Fruit fly (Drosophila melanogaster): ENCODE data around the gene CG3088.

dm6 chr3L:9629093-9629492 is 28.0 kb upstream of the CG3088 start, which contains the start of gene Or67b:
- TF ChIP-seq CG34367 (tag; optimal IDR thresholded peaks at IDR 0.05): no peak
- no peak for TF ChIP-seq Snoo (tag; optimal IDR thresholded peaks at IDR 0.05)
- no peak for TF ChIP-seq Pif1A (GFP tag; optimal IDR thresholded peaks at IDR 0.05)
- no peak for TF ChIP-seq D1 (tag; optimal IDR thresholded peaks at IDR 0.05)
- no peak for TF ChIP-seq CG15710 (tag; optimal IDR thresholded peaks at IDR 0.05)
- no peak for TF ChIP-seq rn (GFP tag; IDR thresholded peaks at IDR 0.05)
- no peak for TF ChIP-seq EcR (GFP tag; optimal IDR thresholded peaks at IDR 0.05)
- TF ChIP-seq CG17806 (tag; optimal IDR thresholded peaks at IDR 0.05): no peak
- no peak for TF ChIP-seq CG4496 (GFP tag; IDR thresholded peaks at IDR 0.05)
- TF ChIP-seq CG9948 (tag; optimal IDR thresholded peaks at IDR 0.05): no peak

Measured in whole organism, pupa.